Worm (Caenorhabditis elegans) whole organism, L4 larva: ENCODE data around the gene memi-3.

Source experiments
- D1046.2 ChIP-seq: fragments of 200-800 bp; sonication (Bioruptor generic); IDR thresholded peaks from 2 replicates; pipeline ENCODE4 v1.3.6; 2022; ENCODE audit warnings: missing genetic modification characterization, missing compliant biosample characterization
- F10B5.3 ChIP-seq: sonication (generic microtip); optimal IDR thresholded peaks from 2 replicates; lab custom pipeline; 2016; ENCODE audit warnings: mild to moderate bottlenecking, missing genetic modification characterization, missing compliant biosample characterization
- F37D6.2 ChIP-seq: sonication (generic microtip); optimal IDR thresholded peaks from 2 replicates; lab custom pipeline; 2016; ENCODE audit warnings: mild to moderate bottlenecking, missing genetic modification characterization, missing compliant biosample characterization
- F44E2.7 ChIP-seq: fragments of 200-800 bp; sonication (Bioruptor generic); IDR thresholded peaks from 2 replicates; pipeline ENCODE4 v2.1.2; 2022; ENCODE audit warnings: missing genetic modification characterization, missing compliant biosample characterization
- T26A8.4 ChIP-seq: fragments of 200-800 bp; sonication (Bioruptor generic); IDR thresholded peaks from 2 replicates; pipeline ENCODE4 v1.3.6; 2022; ENCODE audit warnings: missing genetic modification characterization, missing compliant biosample characterization
- Y48G9A.11 ChIP-seq: fragments of 200-800 bp; sonication (Bioruptor generic); IDR thresholded peaks from 2 replicates; pipeline ENCODE4 v1.3.6; 2022; ENCODE audit warnings: missing genetic modification reagents, missing genetic modification characterization, missing compliant biosample characterization
- Y5F2A.4 ChIP-seq: fragments of 200-800 bp; sonication (Bioruptor generic); optimal IDR thresholded peaks from 2 replicates; lab custom pipeline; 2018; ENCODE audit warnings: mild to moderate bottlenecking, missing genetic modification characterization, missing compliant biosample characterization
- Y75B8A.6 ChIP-seq: fragments of 200-800 bp; sonication (Bioruptor generic); IDR thresholded peaks from 2 replicates; pipeline ENCODE4 v1.3.6; 2022; ENCODE audit warnings: missing genetic modification reagents, missing genetic modification characterization, missing compliant biosample characterization
- ZK337.2 ChIP-seq: fragments of 200-800 bp; sonication (Bioruptor generic); IDR thresholded peaks from 2 replicates; pipeline ENCODE4 v1.3.6; 2022; ENCODE audit warnings: missing genetic modification reagents, missing genetic modification characterization, missing compliant biosample characterization
- ZK546.5 ChIP-seq, 2 experiments: sonication (generic microtip); optimal IDR thresholded peaks; 2 replicates each; lab custom pipeline; 2017; ENCODE audit warnings: missing biosample characterization in 2 of 2, missing genetic modification characterization in 2 of 2
- aha-1 ChIP-seq: fragments of 150-350 bp; peaks from one replicate; lab custom pipeline; 2014; ENCODE audit warnings: missing biosample characterization, missing genetic modification characterization
- ama-1 ChIP-seq: fragments of 150-350 bp; optimal IDR thresholded peaks from 2 replicates; lab custom pipeline; 2014; ENCODE audit warnings: inconsistent platforms, mixed read lengths
- arid-1 ChIP-seq: fragments of 200-800 bp; sonication (Bioruptor generic); conservative IDR thresholded peaks from 2 replicates; pipeline ENCODE4 v1.3.6; 2022; ENCODE audit warnings: missing genetic modification reagents, missing genetic modification characterization, missing compliant biosample characterization
- attf-4 ChIP-seq: sonication (generic microtip); optimal IDR thresholded peaks from 3 replicates; lab custom pipeline; 2017; ENCODE audit warnings: missing biosample characterization, missing genetic modification characterization
- ceh-44 ChIP-seq: fragments of 200-800 bp; sonication (Bioruptor generic); IDR thresholded peaks from 2 replicates; pipeline ENCODE4 v1.3.6; 2022; ENCODE audit warnings: missing genetic modification reagents, missing genetic modification characterization, missing compliant biosample characterization
- ceh-82 ChIP-seq: sonication (generic microtip); optimal IDR thresholded peaks from 2 replicates; lab custom pipeline; 2017; ENCODE audit warnings: missing biosample characterization, missing genetic modification characterization
- ces-1 ChIP-seq: fragments of 150-350 bp; sonication (generic microtip); optimal IDR thresholded peaks from 4 replicates; lab custom pipeline; 2014; ENCODE audit warnings: missing biosample characterization, missing genetic modification reagents, missing genetic modification characterization
- cey-2 ChIP-seq: sonication (generic microtip); optimal IDR thresholded peaks from 3 replicates; lab custom pipeline; 2017; ENCODE audit warnings: missing genetic modification characterization, mild to moderate bottlenecking, missing compliant biosample characterization, antibody characterized with exemption, borderline replicate concordance; ENCODE audit not compliant: insufficient read depth
- ctbp-1 ChIP-seq: fragments of 200-800 bp; sonication (Bioruptor generic); IDR thresholded peaks from 2 replicates; pipeline ENCODE4 v1.3.6; 2022; ENCODE audit warnings: missing genetic modification reagents, missing genetic modification characterization, missing compliant biosample characterization
- daf-16 ChIP-seq, 3 experiments: sonication (generic microtip); optimal IDR thresholded peaks; 2 replicates each; lab custom pipeline; 2016 to 2017; ENCODE audit warnings: missing genetic modification characterization in 3 of 3, missing genetic modification reagents in 3 of 3, mild to moderate bottlenecking in 2 of 3, missing compliant biosample characterization in 2 of 3, missing biosample characterization in 1 of 3, moderate library complexity in 1 of 3
- daf-19 ChIP-seq: fragments of 200-800 bp; sonication (Bioruptor generic); conservative IDR thresholded peaks from 2 replicates; pipeline ENCODE4 v1.3.6; 2022; ENCODE audit warnings: missing genetic modification characterization, missing compliant biosample characterization
- duxl-1 ChIP-seq: sonication (generic microtip); optimal IDR thresholded peaks from 2 replicates; lab custom pipeline; 2016; ENCODE audit warnings: mild to moderate bottlenecking, missing genetic modification characterization, moderate library complexity, missing compliant biosample characterization; ENCODE audit not compliant: poor library complexity
- egl-27 ChIP-seq: sonication (generic microtip); optimal IDR thresholded peaks from 3 replicates; lab custom pipeline; 2017; ENCODE audit warnings: missing biosample characterization, missing genetic modification reagents, missing genetic modification characterization
- gei-8 ChIP-seq: fragments of 200-800 bp; sonication (Bioruptor generic); optimal IDR thresholded peaks from 2 replicates; lab custom pipeline; 2018; ENCODE audit warnings: mild to moderate bottlenecking, missing genetic modification characterization, missing compliant biosample characterization
- hmg-1.1 ChIP-seq: fragments of 200-800 bp; sonication (Bioruptor generic); IDR thresholded peaks from 2 replicates; pipeline ENCODE4 v1.3.6; 2022; ENCODE audit warnings: missing genetic modification reagents, missing genetic modification characterization, missing compliant biosample characterization
- lin-13 ChIP-seq: fragments of 150-350 bp; optimal IDR thresholded peaks from 2 replicates; lab custom pipeline; 2014; ENCODE audit warnings: missing biosample characterization, missing genetic modification reagents, missing genetic modification characterization
- lin-15B ChIP-seq: fragments of 150-350 bp; sonication (generic microtip); optimal IDR thresholded peaks from 3 replicates; lab custom pipeline; 2014; ENCODE audit warnings: missing biosample characterization, missing genetic modification characterization
- lin-29 ChIP-seq: fragments of 200-800 bp; sonication (Bioruptor generic); IDR thresholded peaks from 2 replicates; pipeline ENCODE4 v1.3.6; 2022; ENCODE audit warnings: missing genetic modification reagents, missing genetic modification characterization, missing compliant biosample characterization
- lin-38 ChIP-seq: fragments of 200-800 bp; sonication (Bioruptor generic); IDR thresholded peaks from 2 replicates; pipeline ENCODE4 v1.3.6; 2022; ENCODE audit warnings: missing genetic modification reagents, missing genetic modification characterization, missing compliant biosample characterization
- lin-39 ChIP-seq: fragments of 150-350 bp; optimal IDR thresholded peaks from 2 replicates; lab custom pipeline; 2014; ENCODE audit warnings: missing biosample characterization, missing genetic modification reagents, missing genetic modification characterization
- lir-3 ChIP-seq: sonication (generic microtip); optimal IDR thresholded peaks from 2 replicates; lab custom pipeline; 2016; ENCODE audit warnings: mild to moderate bottlenecking, missing genetic modification characterization, missing compliant biosample characterization
- madf-5 ChIP-seq, 2 experiments: fragments of 200-800 bp; sonication (Bioruptor generic); IDR thresholded peaks; 2 replicates each; pipeline ENCODE4 v1.3.6; 2022; ENCODE audit warnings: missing compliant biosample characterization in 2 of 2, missing genetic modification characterization in 2 of 2
- mdt-29 ChIP-seq: fragments of 200-800 bp; sonication (Bioruptor generic); IDR thresholded peaks from 2 replicates; pipeline ENCODE4 v1.3.6; 2022; ENCODE audit warnings: missing genetic modification reagents, missing genetic modification characterization, missing compliant biosample characterization
- nhr-102 ChIP-seq: sonication (generic microtip); optimal IDR thresholded peaks from 2 replicates; lab custom pipeline; 2016; ENCODE audit warnings: mild to moderate bottlenecking, missing genetic modification characterization, moderate library complexity, missing compliant biosample characterization
- nhr-111 ChIP-seq: fragments of 200-800 bp; sonication (Bioruptor generic); optimal IDR thresholded peaks from 2 replicates; lab custom pipeline; 2018; ENCODE audit warnings: mild to moderate bottlenecking, missing genetic modification characterization, missing compliant biosample characterization
- nhr-237 ChIP-seq: sonication (generic microtip); optimal IDR thresholded peaks from 2 replicates; lab custom pipeline; 2017; ENCODE audit warnings: missing biosample characterization, missing genetic modification characterization
- nhr-25 ChIP-seq: sonication (generic microtip); optimal IDR thresholded peaks from 2 replicates; lab custom pipeline; 2017; ENCODE audit warnings: missing genetic modification characterization, mild to moderate bottlenecking, missing compliant biosample characterization, antibody characterized with exemption, moderate library complexity, borderline replicate concordance; ENCODE audit not compliant: insufficient read depth
- nhr-28 ChIP-seq: fragments of 150-350 bp; optimal IDR thresholded peaks from 2 replicates; lab custom pipeline; 2014; ENCODE audit warnings: missing biosample characterization, missing genetic modification characterization
- nhr-41 ChIP-seq: fragments of 200-800 bp; sonication (Bioruptor generic); IDR thresholded peaks from 2 replicates; pipeline ENCODE4 v1.3.6; 2022; ENCODE audit warnings: missing genetic modification reagents, missing genetic modification characterization, missing compliant biosample characterization
- nhr-42 ChIP-seq: fragments of 200-800 bp; sonication (Bioruptor generic); IDR thresholded peaks from 2 replicates; pipeline ENCODE4 v1.3.6; 2022; ENCODE audit warnings: missing genetic modification characterization, missing compliant biosample characterization
- nhr-6 ChIP-seq: fragments of 150-350 bp; optimal IDR thresholded peaks from 2 replicates; lab custom pipeline; 2014; ENCODE audit warnings: missing biosample characterization, missing genetic modification characterization
- nhr-77 ChIP-seq: fragments of 150-350 bp; optimal IDR thresholded peaks from 2 replicates; lab custom pipeline; 2014; ENCODE audit warnings: missing biosample characterization, missing genetic modification characterization
- pha-4 ChIP-seq, 2 experiments: fragments of 150-350 bp in 1 of 2; fragments of 200-800 bp in 1 of 2; sonication (Bioruptor generic) in 1 of 2; IDR thresholded peaks in 1 of 2; optimal IDR thresholded peaks in 1 of 2; 2 replicates each; pipeline versions ENCODE4 v1.3.6 to Lab custom; 2014 to 2022; ENCODE audit warnings: missing genetic modification characterization in 2 of 2, missing genetic modification reagents in 2 of 2, missing biosample characterization in 1 of 2, missing compliant biosample characterization in 1 of 2
- rbr-2 ChIP-seq: sonication (generic microtip); optimal IDR thresholded peaks from 2 replicates; lab custom pipeline; 2016; ENCODE audit warnings: missing genotype, missing genetic modification characterization, missing compliant biosample characterization
- sdz-12 ChIP-seq: fragments of 200-800 bp; sonication (Bioruptor generic); optimal IDR thresholded peaks from 2 replicates; lab custom pipeline; 2018; ENCODE audit warnings: mild to moderate bottlenecking, missing genetic modification characterization, missing compliant biosample characterization
- snpc-4 ChIP-seq: fragments of 150-350 bp; optimal IDR thresholded peaks from 2 replicates; lab custom pipeline; 2014; ENCODE audit warnings: missing biosample characterization, missing genetic modification characterization
- tag-97 ChIP-seq: fragments of 200-800 bp; sonication (Bioruptor generic); IDR thresholded peaks from 2 replicates; pipeline ENCODE4 v1.3.6; 2022; ENCODE audit warnings: missing genetic modification characterization, missing compliant biosample characterization
- unc-39 ChIP-seq: sonication (generic microtip); optimal IDR thresholded peaks from 2 replicates; lab custom pipeline; 2017; ENCODE audit warnings: missing biosample characterization, missing genetic modification characterization
- zag-1 ChIP-seq: fragments of 150-350 bp; optimal IDR thresholded peaks from 2 replicates; lab custom pipeline; 2014; ENCODE audit warnings: missing biosample characterization, missing genetic modification characterization
- zfp-2 ChIP-seq: sonication (generic microtip); optimal IDR thresholded peaks from 2 replicates; lab custom pipeline; 2016; ENCODE audit warnings: mild to moderate bottlenecking, missing genetic modification characterization, missing compliant biosample characterization
- zip-11 ChIP-seq: fragments of 200-800 bp; sonication (Bioruptor generic); IDR thresholded peaks from 2 replicates; pipeline ENCODE4 v1.3.6; 2022; ENCODE audit warnings: missing genetic modification characterization, missing compliant biosample characterization

memi-3 gene

DNA sequence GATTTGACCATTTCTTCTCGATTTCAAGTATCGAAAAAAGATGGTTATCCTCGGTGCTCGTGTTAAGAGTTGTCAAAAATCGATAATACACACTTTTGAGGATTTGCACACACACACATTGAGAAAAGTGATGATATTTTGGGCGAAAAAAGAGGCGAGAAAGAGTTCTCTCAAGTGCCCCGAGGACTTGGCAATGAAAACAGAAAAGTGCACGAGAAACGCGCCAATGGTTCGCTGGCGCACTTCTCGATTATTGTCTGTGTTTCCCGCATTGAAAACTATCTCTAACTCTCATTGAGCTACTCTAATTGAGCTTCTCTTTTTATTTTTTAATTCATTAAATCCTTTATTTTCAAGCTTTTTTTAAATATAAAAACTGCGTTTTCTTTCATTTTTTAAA is 30.6 kb upstream of the memi-3 start (continued):
- TF ChIP-seq Y75B8A.6 (GFP tag; lab: Robert Waterston, UW) (no peak), lin-38 (no peak; the same call in 1 of the 2 replicates), cey-2 (no peak), unc-39 (tag; lab: Kevin White, UChicago) (no peak), zag-1 (tag; lab: Kevin White, UChicago) (no peak), Y5F2A.4 (GFP tag; lab: Kevin White, UChicago) (no peak), hmg-1.1 (peak; percentile 57; the same call in 1 of the 2 replicates), aha-1 (tag; lab: Kevin White, UChicago) (peak; percentile 97), egl-27 (tag; lab: Kevin White, UChicago) (no peak), madf-5 (GFP tag; IDR thresholded peaks at IDR 0.05; lab: Robert Waterston, UW) (no peak), pha-4 (GFP tag; IDR thresholded peaks at IDR 0.05; lab: Robert Waterston, UW) (no peak), pha-4 (tag; optimal IDR thresholded peaks at IDR 0.05; lab: Kevin White, UChicago) (peak; percentile 66), nhr-41 (no peak), daf-16 (GFP tag; optimal IDR thresholded peaks at IDR 0.05; lab: Kevin White, UChicago) (peak in 1 of 2 experiments; percentile 31), daf-16 (tag; optimal IDR thresholded peaks at IDR 0.05; lab: Kevin White, UChicago) (peak; percentile 67), nhr-25 (no peak), gei-8 (no peak), lin-13 (peak; percentile 13), nhr-102 (tag; lab: Kevin White, UChicago) (no peak), ZK546.5 (tag; optimal IDR thresholded peaks at IDR 0.05; lab: Kevin White, UChicago) (no peak), T26A8.4 (GFP tag; lab: Robert Waterston, UW) (0 out of 2 replicates have a peak, but pooled peaks have one; percentile 28), Y48G9A.11 (GFP tag; lab: Robert Waterston, UW) (no peak), mdt-29 (GFP tag; lab: Robert Waterston, UW) (no peak), F44E2.7 (no peak), F37D6.2 (tag; lab: Kevin White, UChicago) (peak; percentile 10), nhr-237 (tag; lab: Kevin White, UChicago) (no peak), ctbp-1 (GFP tag; lab: Robert Waterston, UW) (peak; percentile 61), nhr-28 (tag; lab: Kevin White, UChicago) (peak; percentile 18), zip-11 (no peak), F10B5.3 (tag; lab: Kevin White, UChicago) (no peak), zfp-2 (tag; lab: Kevin White, UChicago) (no peak), lin-39 (tag; lab: Kevin White, UChicago) (no peak), ama-1 (lab: Kevin White, UChicago) (no peak), tag-97 (no peak), sdz-12 (GFP tag; lab: Kevin White, UChicago) (no peak), lin-15B (no peak), nhr-6 (tag; lab: Kevin White, UChicago) (peak; percentile 14), ceh-44 (GFP tag; lab: Robert Waterston, UW) (no peak), ZK337.2 (GFP tag; lab: Robert Waterston, UW) (no peak), attf-4 (tag; lab: Kevin White, UChicago) (no peak), daf-19 (GFP tag; lab: Robert Waterston, UW) (no peak), ceh-82 (tag; lab: Kevin White, UChicago) (no peak), duxl-1 (no peak), snpc-4 (tag; lab: Kevin White, UChicago) (no peak), ces-1 (no peak), lin-29 (GFP tag; lab: Robert Waterston, UW) (no peak), arid-1 (GFP tag; lab: Robert Waterston, UW) (no peak), lir-3 (tag; lab: Kevin White, UChicago) (no peak), nhr-42 (GFP tag; lab: Robert Waterston, UW) (no peak), D1046.2 (GFP tag; lab: Robert Waterston, UW) (no peak), nhr-111 (GFP tag; lab: Kevin White, UChicago) (no peak), nhr-77 (peak; percentile 28), rbr-2 (tag; lab: Kevin White, UChicago) (peak; percentile 79)
